Worm (Caenorhabditis elegans): ENCODE data around the gene C45G7.13.

DNA sequence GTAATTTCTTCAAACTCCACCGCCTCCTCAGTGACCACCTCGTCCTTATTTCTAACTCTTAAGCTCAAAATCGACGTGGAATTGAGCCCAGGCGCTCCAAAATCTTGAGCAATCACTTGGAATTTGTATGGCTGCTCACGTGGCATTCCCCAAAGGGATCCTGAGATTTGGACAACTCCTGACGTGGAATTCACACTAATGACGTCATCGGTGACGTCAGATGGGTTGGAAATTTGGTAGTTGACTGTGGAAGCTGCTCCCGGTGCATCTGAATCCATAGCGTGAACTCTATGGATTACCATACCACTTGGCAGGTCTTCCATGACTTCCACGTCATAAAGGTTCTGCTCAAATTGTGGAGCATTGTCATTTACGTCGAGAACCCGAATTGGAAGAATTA is 4.0 kb upstream of the C45G7.13 start:
- TF ChIP-seq flh-1 (GFP tag; optimal IDR thresholded peaks at IDR 0.05) (no peak), nhr-12 (tag; optimal IDR thresholded peaks at IDR 0.05) (no peak), snpc-4 (tag; optimal IDR thresholded peaks at IDR 0.05) (no peak), pha-4 (tag; optimal IDR thresholded peaks at IDR 0.05) (no peak), hlh-1 (tag; optimal IDR thresholded peaks at IDR 0.05) (no peak), ztf-11 (tag; optimal IDR thresholded peaks at IDR 0.05) (no peak), bed-3 (GFP tag; optimal IDR thresholded peaks at IDR 0.05) (no peak), lin-13 (tag; optimal IDR thresholded peaks at IDR 0.05) (no peak), unc-62 (GFP tag; optimal IDR thresholded peaks at IDR 0.05) (no peak), nhr-76 (tag; optimal IDR thresholded peaks at IDR 0.05) (no peak)

All from whole organism, mixed stage, embryonic.